Fruit fly (Drosophila melanogaster): ENCODE measurements around the gene Ent2.

Ent2 gene

DNA sequence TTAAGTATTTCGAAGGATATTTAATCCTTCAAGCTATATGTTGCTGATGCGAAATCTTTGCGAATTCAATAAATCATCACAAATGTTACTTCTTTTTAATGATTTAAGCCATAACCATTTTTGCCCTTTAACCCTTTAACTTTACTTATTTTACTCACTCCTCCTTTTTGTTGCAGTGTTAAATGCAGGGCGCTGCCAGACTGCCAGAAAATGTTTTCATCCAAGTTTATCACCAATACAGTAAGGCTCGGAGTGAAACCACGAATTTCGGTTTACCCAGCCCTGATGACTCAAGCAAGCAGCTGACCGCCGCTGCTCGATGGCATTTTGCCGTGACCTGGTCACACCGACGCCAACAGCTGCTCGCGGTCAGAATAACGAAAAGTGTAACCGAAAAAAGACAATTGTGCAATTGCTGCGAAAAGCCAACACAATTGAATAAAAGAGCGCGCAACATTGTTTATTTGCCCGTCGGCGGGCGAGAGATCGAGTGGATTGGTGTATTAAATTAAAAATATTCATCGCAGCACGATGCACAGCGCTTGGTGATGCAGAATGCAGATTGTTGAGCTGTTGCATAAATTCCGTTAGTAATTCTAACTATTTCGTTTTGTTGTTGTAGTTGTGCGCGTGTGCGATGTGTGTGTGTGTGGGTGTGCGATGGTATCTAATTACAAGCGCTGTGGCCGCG is 48.7 kb downstream of the Ent2 start, which contains the start of gene CG11050 (continued):
- TF ChIP-seq CG11085 (GFP tag; IDR thresholded peaks at IDR 0.05) (peak; percentile 73), CG14667 (GFP tag; IDR thresholded peaks at IDR 0.05) (peak; percentile 41; the same call in 1 of the 2 replicates), Hr51 (GFP tag; optimal IDR thresholded peaks at IDR 0.05) (peak; percentile 81 to 87), CG9609 (GFP tag; optimal IDR thresholded peaks at IDR 0.05) (peak; percentile 84), Asciz (GFP tag; optimal IDR thresholded peaks at IDR 0.05) (peak; percentile 67), CG8765 (GFP tag; IDR thresholded peaks at IDR 0.05) (peak; percentile 66), Sin3A (optimal IDR thresholded peaks at IDR 0.05) (peak; percentile 33), CG11723 (GFP tag; optimal IDR thresholded peaks at IDR 0.05) (peak; percentile 25), CG7928 (GFP tag; optimal IDR thresholded peaks at IDR 0.05) (peak; percentile 99), dmrt11E (tag; optimal IDR thresholded peaks at IDR 0.05) (peak; percentile 35), CG2678 (tag; optimal IDR thresholded peaks at IDR 0.05) (peak; percentile 69), Myb (GFP tag; optimal IDR thresholded peaks at IDR 0.05) (peak; percentile 89), seq (GFP tag; IDR thresholded peaks at IDR 0.05) (0 out of 2 replicates have a peak, but pooled peaks have one; percentile 35), Ets65A (GFP tag) (peak; percentile 96), tio (GFP tag; optimal IDR thresholded peaks at IDR 0.05) (peak; percentile 42), CG10209 (GFP tag; optimal IDR thresholded peaks at IDR 0.05) (peak; percentile 66), luna (GFP tag; optimal IDR thresholded peaks at IDR 0.05) (peak; percentile 65), ranshi (GFP tag; IDR thresholded peaks at IDR 0.05) (peak; percentile 76), Nf-YC (tag; optimal IDR thresholded peaks at IDR 0.05) (peak; percentile 47), Ssrp (tag; optimal IDR thresholded peaks at IDR 0.05) (peak; percentile 37), bigmax (GFP tag; optimal IDR thresholded peaks at IDR 0.05) (peak; percentile 37), CG7372 (GFP tag; IDR thresholded peaks at IDR 0.05) (peak; percentile 75), CG3065 (GFP tag; optimal IDR thresholded peaks at IDR 0.05) (peak; percentile 35), Atf3 (GFP tag; optimal IDR thresholded peaks at IDR 0.05) (peak; percentile 97), CG10431 (GFP tag; optimal IDR thresholded peaks at IDR 0.05) (no peak), ftz-f1 (GFP tag; optimal IDR thresholded peaks at IDR 0.05) (peak; percentile 38), CG6254 (GFP tag; optimal IDR thresholded peaks at IDR 0.05) (peak; percentile 68), Deaf1 (tag; optimal IDR thresholded peaks at IDR 0.05) (peak; percentile 41), hb (GFP tag; IDR thresholded peaks at IDR 0.05; ENCODE audit: partially characterized antibody) (no peak), tin (GFP tag; optimal IDR thresholded peaks at IDR 0.05) (peak; percentile 79), eve (GFP tag; optimal IDR thresholded peaks at IDR 0.05) (no peak), NFAT (GFP tag; IDR thresholded peaks at IDR 0.05) (peak; percentile 81), PHDP (tag; optimal IDR thresholded peaks at IDR 0.05) (peak; percentile 83), CG1603 (tag; optimal IDR thresholded peaks at IDR 0.05) (peak; percentile 94), Dad (GFP tag; optimal IDR thresholded peaks at IDR 0.05) (peak; percentile 88), CG12744 (GFP tag; optimal IDR thresholded peaks at IDR 0.05) (peak; percentile 68), sens-2 (GFP tag; IDR thresholded peaks at IDR 0.05) (0 out of 2 replicates have a peak, but pooled peaks have one; percentile 33), az2 (GFP tag; optimal IDR thresholded peaks at IDR 0.05) (peak; percentile 83), CG3281 (GFP tag; optimal IDR thresholded peaks at IDR 0.05) (peak; percentile 83), peb (GFP tag; IDR thresholded peaks at IDR 0.05) (no peak), danr (GFP tag; IDR thresholded peaks at IDR 0.05) (no peak), BtbVII (GFP tag; optimal IDR thresholded peaks at IDR 0.05) (peak; percentile 48), Trl (optimal IDR thresholded peaks at IDR 0.05) (no peak), Trl (GFP tag; optimal IDR thresholded peaks at IDR 0.05) (peak; percentile 82), CG9932 (GFP tag; IDR thresholded peaks at IDR 0.05) (peak; percentile 87), al (GFP tag; IDR thresholded peaks at IDR 0.05) (peak; percentile 77), oc (tag; optimal IDR thresholded peaks at IDR 0.05) (peak; percentile 58), CG8290 (GFP tag; optimal IDR thresholded peaks at IDR 0.05) (peak; percentile 82), CG8290 (tag; optimal IDR thresholded peaks at IDR 0.05) (peak in 1 of 2 experiments; percentile 98), CG9727 (GFP tag; optimal IDR thresholded peaks at IDR 0.05) (peak; percentile 51), HHEX (GFP tag; optimal IDR thresholded peaks at IDR 0.05) (peak; percentile 66)

Data from whole organism, embryonic.